Worm (Caenorhabditis elegans): Measurements from ENCODE around the gene F18E3.13.

The F18E3.13 gene

ce11 chrV:7464696-7465095 lies 48.7 kb downstream of the F18E3.13 start, which contains the start of gene srh-89:
TSS of gene srh-89 (minus strand) at chrV:7464796.
- TF ChIP-seq ceh-34 (tag; optimal IDR thresholded peaks at IDR 0.05) (no peak), unc-86 (tag; optimal IDR thresholded peaks at IDR 0.05) (no peak), nfya-1 (tag; optimal IDR thresholded peaks at IDR 0.05) (no peak), C08G9.2 (tag; optimal IDR thresholded peaks at IDR 0.05) (no peak), F13H6.1 (tag; optimal IDR thresholded peaks at IDR 0.05) (no peak), zip-5 (tag; optimal IDR thresholded peaks at IDR 0.05) (no peak), npax-4 (tag; optimal IDR thresholded peaks at IDR 0.05) (no peak), ceh-31 (tag; optimal IDR thresholded peaks at IDR 0.05) (no peak), ttx-3 (tag; optimal IDR thresholded peaks at IDR 0.05) (no peak), odd-2 (tag; optimal IDR thresholded peaks at IDR 0.05) (no peak), hlh-13 (GFP tag; optimal IDR thresholded peaks at IDR 0.05) (no peak), sdc-2 (tag; optimal IDR thresholded peaks at IDR 0.05) (no peak)

ce11 chrV:7465509-7465908 lies 49.5 kb downstream of the F18E3.13 start, which contains the start of gene F25E5.1:
TSS of gene F25E5.1 (plus strand) at chrV:7465884.
- no peak for TF ChIP-seq hlh-15 (tag; optimal IDR thresholded peaks at IDR 0.05)
- TF ChIP-seq ceh-31 (tag; optimal IDR thresholded peaks at IDR 0.05), result peak; percentile 95
- peak; percentile 5 for TF ChIP-seq hlh-6 (tag; optimal IDR thresholded peaks at IDR 0.05)
- peak; percentile 47 for TF ChIP-seq sdc-2 (tag; optimal IDR thresholded peaks at IDR 0.05)
- TF ChIP-seq ttx-3 (tag; optimal IDR thresholded peaks at IDR 0.05), result no peak
- peak; percentile 59 for TF ChIP-seq hlh-8 (tag; optimal IDR thresholded peaks at IDR 0.05)
- TF ChIP-seq hlh-30 (tag; optimal IDR thresholded peaks at IDR 0.05; ENCODE audit: insufficient read depth), result peak; percentile 50
- TF ChIP-seq ama-1 (optimal IDR thresholded peaks at IDR 0.05), result no peak
- no peak for TF ChIP-seq ztf-16 (tag; optimal IDR thresholded peaks at IDR 0.05)
- TF ChIP-seq sox-2 (GFP tag; IDR thresholded peaks at IDR 0.05), result no peak
- TF ChIP-seq nhr-11 (tag; optimal IDR thresholded peaks at IDR 0.05), result no peak
- no peak for TF ChIP-seq C38D4.7 (GFP tag; optimal IDR thresholded peaks at IDR 0.05)
- TF ChIP-seq ceh-22 (tag; optimal IDR thresholded peaks at IDR 0.05), result no peak
- TF ChIP-seq che-1 (tag; optimal IDR thresholded peaks at IDR 0.05), result no peak
- peak; percentile 15 for TF ChIP-seq fax-1 (tag; optimal IDR thresholded peaks at IDR 0.05)
- TF ChIP-seq pros-1 (tag; optimal IDR thresholded peaks at IDR 0.05), result peak; percentile 11
- no peak for TF ChIP-seq ceh-30 (tag; optimal IDR thresholded peaks at IDR 0.05)
- TF ChIP-seq dve-1 (tag; optimal IDR thresholded peaks at IDR 0.05), result no peak
- TF ChIP-seq eyg-1 (tag; optimal IDR thresholded peaks at IDR 0.05), result peak; percentile 53
- no peak for TF ChIP-seq ceh-45 (GFP tag; IDR thresholded peaks at IDR 0.05)
- no peak for TF ChIP-seq T23F11.4 (GFP tag; optimal IDR thresholded peaks at IDR 0.05)
- peak; percentile 42 for TF ChIP-seq zip-5 (tag; optimal IDR thresholded peaks at IDR 0.05)
- TF ChIP-seq sox-4 (tag; optimal IDR thresholded peaks at IDR 0.05), result no peak
- TF ChIP-seq ceh-48 (tag; optimal IDR thresholded peaks at IDR 0.05), result no peak
- peak; percentile 25 for TF ChIP-seq F13H6.1 (tag; optimal IDR thresholded peaks at IDR 0.05)
- TF ChIP-seq gmeb-2 (tag; optimal IDR thresholded peaks at IDR 0.05), result peak; percentile 25
- peak; percentile 70 for TF ChIP-seq ceh-14 (tag; optimal IDR thresholded peaks at IDR 0.05)
- no peak for TF ChIP-seq syd-9 (tag; optimal IDR thresholded peaks at IDR 0.05)
- TF ChIP-seq pag-3 (tag; optimal IDR thresholded peaks at IDR 0.05; ENCODE audit: borderline replicate concordance), result peak; percentile 18
- no peak for TF ChIP-seq pha-4 (tag; optimal IDR thresholded peaks at IDR 0.05)
- TF ChIP-seq ceh-6 (GFP tag; optimal IDR thresholded peaks at IDR 0.05), result no peak
- TF ChIP-seq hlh-13 (GFP tag; optimal IDR thresholded peaks at IDR 0.05), result no peak
- no peak for TF ChIP-seq fkh-10 (GFP tag; optimal IDR thresholded peaks at IDR 0.05)
- no peak for TF ChIP-seq unc-3 (GFP tag; conservative IDR thresholded peaks at IDR 0.05)
- no peak for TF ChIP-seq unc-3 (tag; optimal IDR thresholded peaks at IDR 0.05)
- TF ChIP-seq pat-9 (tag; optimal IDR thresholded peaks at IDR 0.05), result no peak
- peak; percentile 67 for TF ChIP-seq ceh-34 (tag; optimal IDR thresholded peaks at IDR 0.05)
- TF ChIP-seq rnt-1 (tag; optimal IDR thresholded peaks at IDR 0.05), result peak; percentile 80
- peak; percentile 80 for TF ChIP-seq tbx-2 (tag; optimal IDR thresholded peaks at IDR 0.05)
- no peak for TF ChIP-seq K09A11.1 (tag; optimal IDR thresholded peaks at IDR 0.05; ENCODE audit: insufficient read depth)
- peak; percentile 46 for TF ChIP-seq lim-6 (tag; optimal IDR thresholded peaks at IDR 0.05)
- TF ChIP-seq fkh-6 (tag; optimal IDR thresholded peaks at IDR 0.05), result peak; percentile 53
- no peak for TF ChIP-seq ceh-24 (tag; optimal IDR thresholded peaks at IDR 0.05)
- TF ChIP-seq elt-2 (tag; optimal IDR thresholded peaks at IDR 0.05), result peak; percentile 30
- TF ChIP-seq ceh-19 (GFP tag; optimal IDR thresholded peaks at IDR 0.05), result no peak
- no peak for TF ChIP-seq nhr-232 (tag; optimal IDR thresholded peaks at IDR 0.05)

Data from whole organism, late embryonic.